Worm (Caenorhabditis elegans): ENCODE data around the gene math-41.

DNA sequence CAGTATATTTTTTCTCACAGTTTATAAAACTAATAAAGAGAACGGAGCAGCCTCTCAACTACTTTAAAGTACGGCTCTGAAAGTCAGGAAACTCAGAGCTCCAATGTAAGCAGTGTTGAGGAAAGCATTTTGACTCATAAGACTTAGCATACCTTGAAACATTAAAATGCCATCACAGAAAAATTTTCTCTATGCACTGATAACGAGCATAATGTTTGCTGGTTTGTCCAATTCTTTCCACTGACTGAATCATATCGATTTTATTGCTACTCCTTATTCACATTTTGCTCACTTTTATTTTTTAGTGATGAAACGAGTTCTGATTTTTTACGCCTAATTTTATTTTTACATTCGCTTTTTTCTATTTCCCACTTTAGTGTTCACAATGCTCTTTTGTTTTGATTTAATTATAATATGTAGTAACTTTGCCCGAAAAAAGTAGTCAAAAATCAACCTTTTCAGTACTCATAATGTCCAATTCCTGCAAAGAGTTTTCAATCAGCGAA, 7.5 kb downstream of the math-41 start, which contains the start of gene math-39:
- no peak for TF ChIP-seq ref-1 (GFP tag; conservative IDR thresholded peaks at IDR 0.05)
- no peak for TF ChIP-seq tab-1 (GFP tag; IDR thresholded peaks at IDR 0.05)
- TF ChIP-seq ztf-23 (GFP tag; IDR thresholded peaks at IDR 0.05) = no peak
- no peak for TF ChIP-seq flt-1 (GFP tag; IDR thresholded peaks at IDR 0.05)
- TF ChIP-seq med-1 (GFP tag; optimal IDR thresholded peaks at IDR 0.05; ENCODE audit: insufficient read depth) = no peak
- TF ChIP-seq klf-2 (GFP tag; conservative IDR thresholded peaks at IDR 0.05) = no peak
- TF ChIP-seq ztf-29 (GFP tag; IDR thresholded peaks at IDR 0.05) = no peak
- TF ChIP-seq T22C8.4 (GFP tag; IDR thresholded peaks at IDR 0.05) = no peak
- no peak for TF ChIP-seq cog-1 (tag; optimal IDR thresholded peaks at IDR 0.05)

Data from whole organism, midembryonic.